Worm (Caenorhabditis elegans) whole organism, L4 larva: ENCODE measurements around the gene col-99.

Source experiments
- F26F4.8 ChIP-seq: fragments of 200-800 bp; sonication (Bioruptor generic); conservative IDR thresholded peaks from 2 replicates; pipeline ENCODE4 v1.3.6; 2022; ENCODE audit warnings: missing genetic modification characterization, missing compliant biosample characterization
- R02D3.7 ChIP-seq: fragments of 150-350 bp; sonication (generic microtip); optimal IDR thresholded peaks from 3 replicates; lab custom pipeline; 2014; ENCODE audit warnings: missing biosample characterization, missing genetic modification characterization
- T20F7.1 ChIP-seq: fragments of 200-800 bp; sonication (Bioruptor generic); optimal IDR thresholded peaks from 2 replicates; lab custom pipeline; 2018; ENCODE audit warnings: mild to moderate bottlenecking, missing genetic modification characterization, missing compliant biosample characterization
- Y48G9A.11 ChIP-seq: fragments of 200-800 bp; sonication (Bioruptor generic); IDR thresholded peaks from 2 replicates; pipeline ENCODE4 v1.3.6; 2022; ENCODE audit warnings: missing genetic modification reagents, missing genetic modification characterization, missing compliant biosample characterization
- Y75B8A.6 ChIP-seq: fragments of 200-800 bp; sonication (Bioruptor generic); IDR thresholded peaks from 2 replicates; pipeline ENCODE4 v1.3.6; 2022; ENCODE audit warnings: missing genetic modification reagents, missing genetic modification characterization, missing compliant biosample characterization
- ZK337.2 ChIP-seq: fragments of 200-800 bp; sonication (Bioruptor generic); IDR thresholded peaks from 2 replicates; pipeline ENCODE4 v1.3.6; 2022; ENCODE audit warnings: missing genetic modification reagents, missing genetic modification characterization, missing compliant biosample characterization
- aha-1 ChIP-seq: fragments of 150-350 bp; peaks from one replicate; lab custom pipeline; 2014; ENCODE audit warnings: missing biosample characterization, missing genetic modification characterization
- ama-1 ChIP-seq: fragments of 150-350 bp; optimal IDR thresholded peaks from 2 replicates; lab custom pipeline; 2014; ENCODE audit warnings: inconsistent platforms, mixed read lengths
- attf-4 ChIP-seq: sonication (generic microtip); optimal IDR thresholded peaks from 3 replicates; lab custom pipeline; 2017; ENCODE audit warnings: missing biosample characterization, missing genetic modification characterization
- ceh-20 ChIP-seq: fragments of 200-800 bp; sonication (Bioruptor generic); IDR thresholded peaks from 2 replicates; pipeline ENCODE4 v1.3.6; 2022; ENCODE audit warnings: missing genetic modification reagents, missing genetic modification characterization, missing compliant biosample characterization
- ceh-32 ChIP-seq: sonication (generic microtip); optimal IDR thresholded peaks from 2 replicates; lab custom pipeline; 2016; ENCODE audit warnings: mild to moderate bottlenecking, missing genetic modification characterization, missing compliant biosample characterization; ENCODE audit not compliant: poor library complexity
- ceh-62 ChIP-seq: sonication (generic microtip); optimal IDR thresholded peaks from 2 replicates; lab custom pipeline; 2017; ENCODE audit warnings: missing biosample characterization, missing genetic modification characterization
- ces-1 ChIP-seq: fragments of 150-350 bp; sonication (generic microtip); optimal IDR thresholded peaks from 4 replicates; lab custom pipeline; 2014; ENCODE audit warnings: missing biosample characterization, missing genetic modification reagents, missing genetic modification characterization
- daf-12 ChIP-seq: fragments of 150-350 bp; optimal IDR thresholded peaks from 2 replicates; lab custom pipeline; 2014; ENCODE audit warnings: missing biosample characterization, missing genetic modification reagents, missing genetic modification characterization
- daf-8 ChIP-seq: fragments of 200-800 bp; sonication (Bioruptor generic); IDR thresholded peaks from 2 replicates; pipeline ENCODE4 v1.3.6; 2022; ENCODE audit warnings: missing genetic modification characterization, missing compliant biosample characterization
- dmd-6 ChIP-seq: fragments of 200-800 bp; sonication (Bioruptor generic); IDR thresholded peaks from 2 replicates; pipeline ENCODE4 v1.3.6; 2022; ENCODE audit warnings: missing genetic modification reagents, missing genetic modification characterization, missing compliant biosample characterization
- dmd-8 ChIP-seq: fragments of 200-800 bp; sonication (Bioruptor generic); IDR thresholded peaks from 2 replicates; pipeline ENCODE4 v1.3.6; 2022; ENCODE audit warnings: missing genetic modification characterization, missing compliant biosample characterization
- dpl-1 ChIP-seq: fragments of 150-350 bp; optimal IDR thresholded peaks from 2 replicates; lab custom pipeline; 2014; ENCODE audit warnings: missing biosample characterization, missing genetic modification reagents, missing genetic modification characterization
- dve-1 ChIP-seq: sonication (generic microtip); optimal IDR thresholded peaks from 2 replicates; lab custom pipeline; 2017; ENCODE audit warnings: antibody characterized with exemption, mild to moderate bottlenecking, missing genetic modification characterization, missing compliant biosample characterization; ENCODE audit not compliant: insufficient read depth
- hlh-11 ChIP-seq: fragments of 200-800 bp; sonication (Bioruptor generic); optimal IDR thresholded peaks from 2 replicates; lab custom pipeline; 2018; ENCODE audit warnings: mild to moderate bottlenecking, missing genetic modification characterization, missing compliant biosample characterization
- jun-1 ChIP-seq: fragments of 150-350 bp; optimal IDR thresholded peaks from 2 replicates; lab custom pipeline; 2014; ENCODE audit warnings: missing biosample characterization, missing genetic modification reagents, missing genetic modification characterization
- lin-1 ChIP-seq: fragments of 200-800 bp; sonication (Bioruptor generic); IDR thresholded peaks from 2 replicates; pipeline ENCODE4 v1.3.6; 2022; ENCODE audit warnings: missing genetic modification reagents, missing genetic modification characterization, missing compliant biosample characterization
- lin-15B ChIP-seq: fragments of 150-350 bp; sonication (generic microtip); optimal IDR thresholded peaks from 3 replicates; lab custom pipeline; 2014; ENCODE audit warnings: missing biosample characterization, missing genetic modification characterization
- lin-29 ChIP-seq: fragments of 200-800 bp; sonication (Bioruptor generic); IDR thresholded peaks from 2 replicates; pipeline ENCODE4 v1.3.6; 2022; ENCODE audit warnings: missing genetic modification reagents, missing genetic modification characterization, missing compliant biosample characterization
- lin-38 ChIP-seq: fragments of 200-800 bp; sonication (Bioruptor generic); IDR thresholded peaks from 2 replicates; pipeline ENCODE4 v1.3.6; 2022; ENCODE audit warnings: missing genetic modification reagents, missing genetic modification characterization, missing compliant biosample characterization
- lsy-2 ChIP-seq, 2 experiments: fragments of 150-350 bp in 1 of 2; sonication (generic microtip) in 1 of 2; optimal IDR thresholded peaks; 2 replicates each; lab custom pipeline; 2014 to 2017; ENCODE audit warnings: missing biosample characterization in 2 of 2, missing genetic modification characterization in 2 of 2
- madf-9 ChIP-seq: fragments of 200-800 bp; sonication (Bioruptor generic); conservative IDR thresholded peaks from 2 replicates; pipeline ENCODE4 v1.3.6; 2022; ENCODE audit warnings: missing genetic modification reagents, missing genetic modification characterization, missing compliant biosample characterization
- mep-1 ChIP-seq: fragments of 150-350 bp; sonication (generic microtip); optimal IDR thresholded peaks from 3 replicates; lab custom pipeline; 2014; ENCODE audit warnings: missing biosample characterization, missing genetic modification characterization
- mes-2 ChIP-seq: sonication (generic microtip); optimal IDR thresholded peaks from 2 replicates; lab custom pipeline; 2016; ENCODE audit warnings: missing genotype, mild to moderate bottlenecking, missing genetic modification characterization, missing compliant biosample characterization; ENCODE audit not compliant: poor library complexity, severe bottlenecking
- mxl-2 ChIP-seq: fragments of 200-800 bp; sonication (Bioruptor generic); conservative IDR thresholded peaks from 2 replicates; pipeline ENCODE4 v1.3.6; 2022; ENCODE audit warnings: missing genetic modification reagents, missing genetic modification characterization, missing compliant biosample characterization
- nhr-11 ChIP-seq: fragments of 150-350 bp; optimal IDR thresholded peaks from 2 replicates; lab custom pipeline; 2014; ENCODE audit warnings: missing biosample characterization, missing genetic modification characterization
- nhr-25 ChIP-seq: sonication (generic microtip); optimal IDR thresholded peaks from 2 replicates; lab custom pipeline; 2017; ENCODE audit warnings: missing genetic modification characterization, mild to moderate bottlenecking, missing compliant biosample characterization, antibody characterized with exemption, moderate library complexity, borderline replicate concordance; ENCODE audit not compliant: insufficient read depth
- nhr-28 ChIP-seq: fragments of 150-350 bp; optimal IDR thresholded peaks from 2 replicates; lab custom pipeline; 2014; ENCODE audit warnings: missing biosample characterization, missing genetic modification characterization
- nhr-42 ChIP-seq: fragments of 200-800 bp; sonication (Bioruptor generic); IDR thresholded peaks from 2 replicates; pipeline ENCODE4 v1.3.6; 2022; ENCODE audit warnings: missing genetic modification characterization, missing compliant biosample characterization
- pqm-1 ChIP-seq: sonication (generic microtip); optimal IDR thresholded peaks from 2 replicates; lab custom pipeline; 2017; ENCODE audit warnings: missing biosample characterization, missing genetic modification characterization
- rbr-2 ChIP-seq: sonication (generic microtip); optimal IDR thresholded peaks from 2 replicates; lab custom pipeline; 2016; ENCODE audit warnings: missing genotype, missing genetic modification characterization, missing compliant biosample characterization
- skn-1 ChIP-seq: fragments of 150-350 bp; optimal IDR thresholded peaks from 2 replicates; lab custom pipeline; 2014; ENCODE audit warnings: missing biosample characterization, missing genetic modification characterization
- snpc-1.2 ChIP-seq: fragments of 200-800 bp; sonication (Bioruptor generic); IDR thresholded peaks from 2 replicates; pipeline ENCODE4 v1.3.6; 2022; ENCODE audit warnings: missing genetic modification reagents, missing genetic modification characterization, missing compliant biosample characterization
- spr-1 ChIP-seq: sonication (generic microtip); optimal IDR thresholded peaks from 2 replicates; lab custom pipeline; 2016; ENCODE audit warnings: mild to moderate bottlenecking, missing genetic modification characterization, missing compliant biosample characterization
- tra-1 ChIP-seq: fragments of 200-800 bp; sonication (Bioruptor generic); IDR thresholded peaks from 2 replicates; pipeline ENCODE4 v1.3.6; 2022; ENCODE audit warnings: missing genetic modification reagents, missing genetic modification characterization, missing compliant biosample characterization
- unc-39 ChIP-seq: sonication (generic microtip); optimal IDR thresholded peaks from 2 replicates; lab custom pipeline; 2017; ENCODE audit warnings: missing biosample characterization, missing genetic modification characterization
- unc-62 ChIP-seq, 3 experiments: fragments of 150-350 bp in 1 of 3; sonication (generic microtip); optimal IDR thresholded peaks in 2 of 3; peaks in 1 of 3; 1 replicate in 1 of 3; 2 replicates in 2 of 3; lab custom pipeline; 2014 to 2017; ENCODE audit warnings: missing biosample characterization in 3 of 3, missing genetic modification characterization in 3 of 3, missing genetic modification reagents in 3 of 3, missing genotype in 1 of 3
- vab-7 ChIP-seq: fragments of 200-800 bp; sonication (Bioruptor generic); IDR thresholded peaks from 2 replicates; pipeline ENCODE4 v1.3.6; 2022; ENCODE audit warnings: missing genetic modification reagents, missing genetic modification characterization, missing compliant biosample characterization
- zag-1 ChIP-seq: fragments of 150-350 bp; optimal IDR thresholded peaks from 2 replicates; lab custom pipeline; 2014; ENCODE audit warnings: missing biosample characterization, missing genetic modification characterization
- zfp-3 ChIP-seq: fragments of 200-800 bp; sonication (Bioruptor generic); conservative IDR thresholded peaks from 2 replicates; pipeline ENCODE4 v1.3.6; 2022; ENCODE audit warnings: missing genetic modification reagents, missing genetic modification characterization, missing compliant biosample characterization
- zip-2 ChIP-seq: fragments of 150-350 bp; optimal IDR thresholded peaks from 2 replicates; lab custom pipeline; 2014; ENCODE audit warnings: missing biosample characterization, missing genetic modification characterization
- ztf-11 ChIP-seq: fragments of 150-350 bp; optimal IDR thresholded peaks from 2 replicates; lab custom pipeline; 2014; ENCODE audit warnings: missing biosample characterization, missing genetic modification characterization

The col-99 gene

ce11 chrIV:186110-186509 is 38.4 kb upstream of the col-99 start:
- TF ChIP-seq pqm-1 (tag; lab: Kevin White, UChicago) (no peak), nhr-11 (tag; lab: Kevin White, UChicago) (peak; percentile 31), snpc-1.2 (GFP tag; lab: Robert Waterston, UW) (no peak), lin-1 (GFP tag; lab: Robert Waterston, UW) (no peak), zfp-3 (no peak), aha-1 (tag; lab: Kevin White, UChicago) (peak; percentile 5), ama-1 (lab: Kevin White, UChicago) (no peak), nhr-25 (tag; lab: Kevin White, UChicago) (no peak), rbr-2 (tag; lab: Kevin White, UChicago) (peak; percentile 13), ces-1 (GFP tag; lab: Kevin White, UChicago) (no peak), zip-2 (no peak), ceh-32 (tag; lab: Kevin White, UChicago) (no peak), daf-12 (no peak), attf-4 (tag; lab: Kevin White, UChicago) (no peak), dmd-6 (no peak), ceh-62 (tag; lab: Kevin White, UChicago) (no peak), unc-39 (tag; lab: Kevin White, UChicago) (no peak), spr-1 (tag; lab: Kevin White, UChicago) (no peak), lsy-2 (tag; optimal IDR thresholded peaks at IDR 0.05; lab: Kevin White, UChicago) (no peak), daf-8 (no peak), Y75B8A.6 (GFP tag; lab: Robert Waterston, UW) (no peak), tra-1 (GFP tag; lab: Robert Waterston, UW) (no peak), vab-7 (no peak), lin-15B (tag; lab: Kevin White, UChicago) (no peak), ZK337.2 (GFP tag; lab: Robert Waterston, UW) (no peak), hlh-11 (no peak)

ce11 chrIV:184184-184583 is 36.5 kb upstream of the col-99 start, which contains the start of gene pnc-1:
pnc-1 (plus strand) TSS chrIV:184484.
- TF ChIP-seq dve-1 (tag; lab: Kevin White, UChicago): no peak
- TF ChIP-seq unc-62 (GFP tag; optimal IDR thresholded peaks at IDR 0.05 in 1 of 2; lab: Kevin White, UChicago): peak in 1 of 2 experiments; percentile 63
- no peak for TF ChIP-seq unc-62 (tag; optimal IDR thresholded peaks at IDR 0.05; lab: Kevin White, UChicago)
- no peak for TF ChIP-seq ces-1 (GFP tag; lab: Kevin White, UChicago)
- no peak for TF ChIP-seq Y48G9A.11 (GFP tag; lab: Robert Waterston, UW)
- TF ChIP-seq T20F7.1 (GFP tag; lab: Kevin White, UChicago): no peak
- no peak for TF ChIP-seq ztf-11 (tag; lab: Kevin White, UChicago)
- no peak for TF ChIP-seq daf-12
- no peak for TF ChIP-seq mes-2 (tag; lab: Kevin White, UChicago)
- TF ChIP-seq, all 104 proteins: peak for 1

- TF ChIP-seq skn-1 (no peak), aha-1 (tag; lab: Kevin White, UChicago) (peak; percentile 59), dmd-6 (no peak)
Observed at ce11 chrIV:183519-183918, 35.8 kb upstream of the col-99 start.

ce11 chrIV:179700-180099 is 32.0 kb upstream of the col-99 start:
- no peak for TF ChIP-seq snpc-1.2 (GFP tag; lab: Robert Waterston, UW)
- no peak for TF ChIP-seq lin-38 (GFP tag; lab: Robert Waterston, UW)
- TF ChIP-seq mep-1 (tag; lab: Kevin White, UChicago): no peak
- no peak for TF ChIP-seq ceh-20 (GFP tag; lab: Robert Waterston, UW)
- no peak for TF ChIP-seq mxl-2 (GFP tag; lab: Robert Waterston, UW)
- TF ChIP-seq ces-1 (GFP tag; lab: Kevin White, UChicago): no peak
- no peak for TF ChIP-seq jun-1
- TF ChIP-seq zag-1 (tag; lab: Kevin White, UChicago): no peak
- TF ChIP-seq nhr-28: no peak
- no peak for TF ChIP-seq lin-29
- no peak for TF ChIP-seq dmd-8 (GFP tag; lab: Robert Waterston, UW)
- no peak for TF ChIP-seq ama-1 (lab: Kevin White, UChicago)
- TF ChIP-seq F26F4.8 (GFP tag; lab: Robert Waterston, UW): no peak
- TF ChIP-seq nhr-42 (GFP tag; lab: Robert Waterston, UW): no peak
- no peak for TF ChIP-seq R02D3.7
- TF ChIP-seq nhr-11 (tag; lab: Kevin White, UChicago): no peak
- no peak for TF ChIP-seq nhr-25 (tag; lab: Kevin White, UChicago)
- no peak for TF ChIP-seq dpl-1 (GFP tag; lab: Kevin White, UChicago)
- TF ChIP-seq madf-9 (GFP tag; lab: Robert Waterston, UW): no peak
